Fruit fly (Drosophila melanogaster): Measurements from ENCODE around the gene CG10588.

The CG10588 gene

dm6 chr3L:20950136-20950499, 6.6 kb upstream of the CG10588 start (continued):
- peak; percentile 21 for TF ChIP-seq lilli (GFP tag; optimal IDR thresholded peaks at IDR 0.05)
- TF ChIP-seq CG4617 (GFP tag; optimal IDR thresholded peaks at IDR 0.05; ENCODE audit: borderline replicate concordance), result no peak
- TF ChIP-seq chinmo (GFP tag; IDR thresholded peaks at IDR 0.05; ENCODE audit: partially characterized antibody), result no peak
- TF ChIP-seq sisA (GFP tag; IDR thresholded peaks at IDR 0.05), result peak; percentile 59; the same call in 1 of the 2 replicates
- no peak for TF ChIP-seq Poxn (GFP tag; IDR thresholded peaks at IDR 0.05)
- no peak for TF ChIP-seq CG9817 (tag; optimal IDR thresholded peaks at IDR 0.05)
- peak; percentile 18 to 59 for TF ChIP-seq dpn (GFP tag; optimal IDR thresholded peaks at IDR 0.05)
- peak; percentile 48; the same call in 1 of the 3 replicates for TF ChIP-seq ase (GFP tag; IDR thresholded peaks at IDR 0.05)
- peak; percentile 2 for TF ChIP-seq kay (GFP tag; optimal IDR thresholded peaks at IDR 0.05)
- TF ChIP-seq Nf-YA (GFP tag; IDR thresholded peaks at IDR 0.05), result no peak
- TF ChIP-seq CG2120 (GFP tag; optimal IDR thresholded peaks at IDR 0.05), result no peak
- peak; percentile 80 for TF ChIP-seq Drgx (GFP tag; IDR thresholded peaks at IDR 0.05)
- TF ChIP-seq CG17829 (tag; optimal IDR thresholded peaks at IDR 0.05), result peak; percentile 81
- no peak for TF ChIP-seq CG3838 (GFP tag; optimal IDR thresholded peaks at IDR 0.05)
- peak; percentile 69 for TF ChIP-seq CG4424 (GFP tag; optimal IDR thresholded peaks at IDR 0.05)
- TF ChIP-seq Xrp1 (GFP tag; IDR thresholded peaks at IDR 0.05), result peak; percentile 76
- peak; percentile 48 for TF ChIP-seq CG10431 (GFP tag; optimal IDR thresholded peaks at IDR 0.05)
- peak; percentile 63 for TF ChIP-seq CG2202 (tag; optimal IDR thresholded peaks at IDR 0.05)
- TF ChIP-seq CG8924 (tag; optimal IDR thresholded peaks at IDR 0.05), result peak; percentile 76
- TF ChIP-seq CG14441 (GFP tag; IDR thresholded peaks at IDR 0.05), result no peak
- TF ChIP-seq repo (GFP tag; optimal IDR thresholded peaks at IDR 0.05), result no peak
- TF ChIP-seq trem (tag; optimal IDR thresholded peaks at IDR 0.05), result peak; percentile 73
- no peak for TF ChIP-seq Nf-YB (GFP tag; optimal IDR thresholded peaks at IDR 0.05)
- peak; percentile 50 for TF ChIP-seq CG13775 (GFP tag; optimal IDR thresholded peaks at IDR 0.05)
- TF ChIP-seq CG10274 (GFP tag; optimal IDR thresholded peaks at IDR 0.05), result no peak
- TF ChIP-seq Ravus (GFP tag; IDR thresholded peaks at IDR 0.05), result no peak
- TF ChIP-seq Side (GFP tag; optimal IDR thresholded peaks at IDR 0.05), result no peak
- TF ChIP-seq zen2 (GFP tag; IDR thresholded peaks at IDR 0.05; ENCODE audit: partially characterized antibody), result no peak
- TF ChIP-seq mam (GFP tag; optimal IDR thresholded peaks at IDR 0.05), result no peak
- TF ChIP-seq Antp (GFP tag; optimal IDR thresholded peaks at IDR 0.05), result no peak
- no peak for TF ChIP-seq tna (GFP tag; IDR thresholded peaks at IDR 0.05; ENCODE audit: partially characterized antibody)
- peak; percentile 60 for TF ChIP-seq ewg (GFP tag; optimal IDR thresholded peaks at IDR 0.05)
- TF ChIP-seq Oaz (GFP tag; IDR thresholded peaks at IDR 0.05), result no peak
- TF ChIP-seq BtbVII (GFP tag; optimal IDR thresholded peaks at IDR 0.05), result no peak
- no peak for TF ChIP-seq crol (GFP tag; IDR thresholded peaks at IDR 0.05)
- TF ChIP-seq peb (GFP tag; IDR thresholded peaks at IDR 0.05), result peak; percentile 56; the same call in 1 of the 2 replicates
- peak; percentile 63 for TF ChIP-seq grau (tag; optimal IDR thresholded peaks at IDR 0.05)
- TF ChIP-seq odd (GFP tag; optimal IDR thresholded peaks at IDR 0.05), result no peak
- TF ChIP-seq Hr51 (GFP tag; optimal IDR thresholded peaks at IDR 0.05), result peak in 1 of 2 experiments; percentile 68
- TF ChIP-seq CG14710 (tag; optimal IDR thresholded peaks at IDR 0.05), result peak; percentile 79
- TF ChIP-seq Bdp1 (GFP tag; optimal IDR thresholded peaks at IDR 0.05), result no peak
- no peak for TF ChIP-seq inv (GFP tag; IDR thresholded peaks at IDR 0.05; ENCODE audit: partially characterized antibody)
- no peak for TF ChIP-seq CG2199 (GFP tag; IDR thresholded peaks at IDR 0.05)
- no peak for TF ChIP-seq Jarid2 (GFP tag; optimal IDR thresholded peaks at IDR 0.05)
- no peak for TF ChIP-seq C15 (GFP tag; IDR thresholded peaks at IDR 0.05)
- no peak for TF ChIP-seq fu2 (GFP tag; optimal IDR thresholded peaks at IDR 0.05)
- no peak for TF ChIP-seq CHES-1-like (GFP tag; optimal IDR thresholded peaks at IDR 0.05)
- TF ChIP-seq MBD-R2 (GFP tag; IDR thresholded peaks at IDR 0.05), result no peak
- TF ChIP-seq Max (GFP tag; optimal IDR thresholded peaks at IDR 0.05), result peak; percentile 33
- TF ChIP-seq ci (GFP tag; IDR thresholded peaks at IDR 0.05), result peak; percentile 71; the same call in 2 of the 3 replicates
- TF ChIP-seq bbx (GFP tag; IDR thresholded peaks at IDR 0.05; ENCODE audit: partially characterized antibody), result no peak
- TF ChIP-seq Rx (GFP tag; IDR thresholded peaks at IDR 0.05), result no peak

All from whole organism, embryonic.